Worm (Caenorhabditis elegans): ENCODE results near the gene mutd-1.

- TF ChIP-seq him-1 (tag; optimal IDR thresholded peaks at IDR 0.05) (no peak), W03F9.2 (tag; optimal IDR thresholded peaks at IDR 0.05) (no peak), dao-5 (tag; optimal IDR thresholded peaks at IDR 0.05) (no peak)
Measured at ce11 chrIV:7176887-7177286, 43.0 kb upstream of the mutd-1 start, which contains the start of gene str-44.

All from whole organism, L4/young adult.